Fruit fly (Drosophila melanogaster) S2 (cell line): Measurements from ENCODE around the gene CG8064.

ENCODE experiments used
- CG8478 ChIP-seq: fragments of >200 bp; optimal IDR thresholded peaks from 2 replicates; lab custom pipeline; 2018
- CTCF ChIP-seq, 2 experiments: fragments of >200 bp; optimal IDR thresholded peaks; 2 replicates each; lab custom pipeline; 2018

DNA sequence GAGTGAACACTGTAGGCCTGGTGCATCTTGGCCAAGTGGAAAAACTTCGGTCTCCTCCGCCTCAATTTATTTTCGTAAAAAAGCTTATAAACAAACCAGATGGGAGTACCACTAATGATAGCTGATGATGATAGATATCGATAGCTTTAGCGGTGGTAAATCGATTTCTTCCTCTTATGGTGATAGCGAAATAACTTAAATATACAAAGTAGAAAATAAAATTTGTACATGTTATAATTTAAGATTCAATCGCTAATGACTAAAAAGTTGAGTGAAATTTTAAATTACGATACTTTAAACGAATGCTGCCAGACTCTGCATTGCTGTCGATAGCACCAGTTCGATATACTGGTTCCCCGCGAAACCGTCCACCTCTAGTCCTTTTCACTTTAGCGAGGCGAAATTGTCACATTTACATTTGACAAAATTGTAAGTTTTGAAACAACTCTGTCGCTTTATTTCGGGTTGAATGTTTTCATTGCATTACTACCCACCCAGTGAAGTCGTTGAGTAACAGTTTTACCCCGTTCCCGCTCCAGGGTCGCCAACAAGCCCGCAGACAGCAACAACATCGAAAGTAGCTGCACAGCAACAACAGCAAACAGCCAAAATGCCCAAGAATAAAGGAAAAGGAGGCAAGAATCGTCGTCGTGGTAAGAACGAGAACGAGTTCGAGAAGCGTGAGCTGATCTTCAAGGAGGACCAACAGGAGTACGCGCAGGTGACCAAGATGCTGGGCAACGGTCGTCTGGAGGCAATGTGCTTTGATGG, 8.9 kb upstream of the CG8064 start, which contains the start of the genes Vps39 and eIF1A:
- TF ChIP-seq CG8478 (lab: Kevin White, UChicago) (no peak), CTCF (optimal IDR thresholded peaks at IDR 0.05; lab: Kevin White, UChicago) (no peak)
